Worm (Caenorhabditis elegans) whole organism, young adult: ENCODE data around the gene T21B4.15.
"Not testable (repeated sequence)": the region's sequence is repeated elsewhere in the genome, so short reads cannot be mapped to it uniquely, and the experiment has no call there.

Experiments used
- B0261.1 ChIP-seq: sonication (generic microtip); optimal IDR thresholded peaks from 2 replicates; lab custom pipeline; 2016; ENCODE audit warnings: mild to moderate bottlenecking, missing genetic modification characterization, moderate library complexity, missing compliant biosample characterization
- C06A6.2 ChIP-seq: fragments of 200-800 bp; sonication (Bioruptor generic); conservative IDR thresholded peaks from 2 replicates; pipeline ENCODE4 v1.3.6; 2022; ENCODE audit warnings: missing genetic modification characterization, missing compliant biosample characterization
- C17E4.6 ChIP-seq: fragments of 200-800 bp; sonication (Bioruptor generic); IDR thresholded peaks from 2 replicates; pipeline ENCODE4 v1.3.6; 2022; ENCODE audit warnings: missing genetic modification reagents, missing genetic modification characterization, missing compliant biosample characterization
- F37B4.10 ChIP-seq: fragments of 200-800 bp; sonication (Bioruptor generic); IDR thresholded peaks from 2 replicates; pipeline ENCODE4 v1.3.6; 2022; ENCODE audit warnings: missing genetic modification characterization, missing compliant biosample characterization
- F39B2.1 ChIP-seq: fragments of 200-800 bp; sonication (Bioruptor generic); IDR thresholded peaks from 2 replicates; pipeline ENCODE4 v1.3.6; 2022; ENCODE audit warnings: missing genetic modification reagents, missing genetic modification characterization, missing compliant biosample characterization
- F55B11.4 ChIP-seq: sonication (generic microtip); optimal IDR thresholded peaks from 2 replicates; lab custom pipeline; 2016; ENCODE audit warnings: missing compliant biosample characterization, missing genetic modification characterization, borderline replicate concordance; ENCODE audit not compliant: insufficient read depth
- K11D2.4 ChIP-seq: fragments of 200-800 bp; sonication (Bioruptor generic); IDR thresholded peaks from 2 replicates; pipeline ENCODE4 v1.3.6; 2022; ENCODE audit warnings: missing genetic modification reagents, missing genetic modification characterization, missing compliant biosample characterization
- T07F8.4 ChIP-seq: sonication (generic microtip); optimal IDR thresholded peaks from 2 replicates; lab custom pipeline; 2016; ENCODE audit warnings: mild to moderate bottlenecking, missing genetic modification characterization, moderate library complexity, missing compliant biosample characterization
- T26A5.8 ChIP-seq: sonication (generic microtip); optimal IDR thresholded peaks from 2 replicates; lab custom pipeline; 2016; ENCODE audit warnings: missing genetic modification characterization, missing compliant biosample characterization
- Y53F4B.3 ChIP-seq: fragments of 200-800 bp; sonication (Bioruptor generic); IDR thresholded peaks from 2 replicates; pipeline ENCODE4 v1.3.6; 2022; ENCODE audit warnings: missing genetic modification reagents, missing genetic modification characterization, missing compliant biosample characterization
- aptf-2 ChIP-seq: fragments of 200-800 bp; sonication (Bioruptor generic); conservative IDR thresholded peaks from 2 replicates; pipeline ENCODE4 v1.3.6; 2022; ENCODE audit warnings: missing genetic modification reagents, missing genetic modification characterization, missing compliant biosample characterization
- atf-7 ChIP-seq: sonication (generic microtip); optimal IDR thresholded peaks from 2 replicates; lab custom pipeline; 2017; ENCODE audit warnings: mild to moderate bottlenecking, missing genetic modification characterization, missing compliant biosample characterization
- athp-1 ChIP-seq: sonication (generic microtip); optimal IDR thresholded peaks from 2 replicates; lab custom pipeline; 2017; ENCODE audit warnings: mild to moderate bottlenecking, missing genetic modification characterization, missing compliant biosample characterization
- attf-3 ChIP-seq: fragments of 200-800 bp; sonication (Bioruptor generic); conservative IDR thresholded peaks from 2 replicates; pipeline ENCODE4 v1.3.6; 2022; ENCODE audit warnings: missing genetic modification reagents, missing genetic modification characterization, missing compliant biosample characterization
- attf-5 ChIP-seq: fragments of 200-800 bp; sonication (Bioruptor generic); optimal IDR thresholded peaks from 2 replicates; lab custom pipeline; 2018; ENCODE audit warnings: mild to moderate bottlenecking, missing genetic modification characterization, missing compliant biosample characterization
- ccch-3 ChIP-seq: fragments of 200-800 bp; sonication (Bioruptor generic); optimal IDR thresholded peaks from 2 replicates; lab custom pipeline; 2018; ENCODE audit warnings: mild to moderate bottlenecking, missing genetic modification characterization, missing compliant biosample characterization
- ceh-40 ChIP-seq: fragments of 200-800 bp; sonication (Bioruptor generic); IDR thresholded peaks from 2 replicates; pipeline ENCODE4 v1.3.6; 2022; ENCODE audit warnings: missing genetic modification characterization, missing compliant biosample characterization
- ceh-58 ChIP-seq: fragments of 200-800 bp; sonication (Bioruptor generic); IDR thresholded peaks from 2 replicates; pipeline ENCODE4 v1.3.6; 2022; ENCODE audit warnings: missing genetic modification characterization, missing compliant biosample characterization
- ceh-79 ChIP-seq: sonication (generic microtip); optimal IDR thresholded peaks from 2 replicates; lab custom pipeline; 2017; ENCODE audit warnings: mild to moderate bottlenecking, missing genetic modification characterization, missing compliant biosample characterization
- die-1 ChIP-seq: sonication (generic microtip); optimal IDR thresholded peaks from 2 replicates; lab custom pipeline; 2016; ENCODE audit warnings: missing genotype, mild to moderate bottlenecking, missing genetic modification characterization, missing compliant biosample characterization
- dpff-1 ChIP-seq: sonication (generic microtip); optimal IDR thresholded peaks from 2 replicates; lab custom pipeline; 2017; ENCODE audit warnings: mild to moderate bottlenecking, missing genetic modification characterization, missing compliant biosample characterization
- let-526 ChIP-seq: fragments of 200-800 bp; sonication (Bioruptor generic); IDR thresholded peaks from 2 replicates; pipeline ENCODE4 v1.3.6; 2022; ENCODE audit warnings: missing genetic modification reagents, missing genetic modification characterization, missing compliant biosample characterization
- mxl-1 ChIP-seq: sonication (generic microtip); optimal IDR thresholded peaks from 2 replicates; lab custom pipeline; 2016; ENCODE audit warnings: missing genetic modification characterization, missing compliant biosample characterization
- nfya-2 ChIP-seq: fragments of 200-800 bp; sonication (Bioruptor generic); IDR thresholded peaks from 2 replicates; pipeline ENCODE4 v1.3.6; 2022; ENCODE audit warnings: missing genetic modification reagents, missing genetic modification characterization, missing compliant biosample characterization
- rec-8 ChIP-seq, 2 experiments: sonication (generic microtip); optimal IDR thresholded peaks; 2 replicates each; lab custom pipeline; 2016; ENCODE audit warnings: mild to moderate bottlenecking in 2 of 2, missing genetic modification characterization in 2 of 2, missing genetic modification reagents in 2 of 2, missing genotype in 2 of 2, missing biosample characterization in 1 of 2, missing compliant biosample characterization in 1 of 2, moderate library complexity in 1 of 2
- rpc-1 ChIP-seq, 2 experiments: fragments of 150-350 bp in 1 of 2; sonication (generic microtip) in 1 of 2; optimal IDR thresholded peaks; 2 replicates each; lab custom pipeline; 2014 to 2018; ENCODE audit warnings: missing biosample characterization in 1 of 2, missing genetic modification characterization in 1 of 2, missing genetic modification reagents in 1 of 2, missing genotype in 1 of 2
- sea-2 ChIP-seq: fragments of 200-800 bp; sonication (Bioruptor generic); IDR thresholded peaks from 2 replicates; pipeline ENCODE4 v1.3.6; 2022; ENCODE audit warnings: missing genetic modification characterization, missing compliant biosample characterization
- sptf-2 ChIP-seq: fragments of 200-800 bp; sonication (Bioruptor generic); optimal IDR thresholded peaks from 2 replicates; lab custom pipeline; 2018; ENCODE audit warnings: mild to moderate bottlenecking, missing genetic modification characterization, missing compliant biosample characterization
- tbp1 ChIP-seq: fragments of 200-800 bp; sonication (Bioruptor generic); optimal IDR thresholded peaks from 2 replicates; lab custom pipeline; 2018; ENCODE audit warnings: mild to moderate bottlenecking, missing genetic modification characterization, missing compliant biosample characterization
- unc-130 ChIP-seq: sonication (generic microtip); optimal IDR thresholded peaks from 2 replicates; lab custom pipeline; 2016; ENCODE audit warnings: missing genetic modification reagents, missing genetic modification characterization, missing compliant biosample characterization
- zfh-2 ChIP-seq: fragments of 200-800 bp; sonication (Bioruptor generic); conservative IDR thresholded peaks from 2 replicates; pipeline ENCODE4 v1.3.6; 2022; ENCODE audit warnings: missing genetic modification reagents, missing genetic modification characterization, missing compliant biosample characterization
- zim-3 ChIP-seq: sonication (generic microtip); optimal IDR thresholded peaks from 2 replicates; lab custom pipeline; 2017; ENCODE audit warnings: mild to moderate bottlenecking, missing genetic modification characterization, moderate library complexity, missing compliant biosample characterization
- ztf-3 ChIP-seq: fragments of 200-800 bp; sonication (Bioruptor generic); optimal IDR thresholded peaks from 2 replicates; lab custom pipeline; 2018; ENCODE audit warnings: mild to moderate bottlenecking, missing genetic modification characterization, missing compliant biosample characterization

The T21B4.15 gene

DNA sequence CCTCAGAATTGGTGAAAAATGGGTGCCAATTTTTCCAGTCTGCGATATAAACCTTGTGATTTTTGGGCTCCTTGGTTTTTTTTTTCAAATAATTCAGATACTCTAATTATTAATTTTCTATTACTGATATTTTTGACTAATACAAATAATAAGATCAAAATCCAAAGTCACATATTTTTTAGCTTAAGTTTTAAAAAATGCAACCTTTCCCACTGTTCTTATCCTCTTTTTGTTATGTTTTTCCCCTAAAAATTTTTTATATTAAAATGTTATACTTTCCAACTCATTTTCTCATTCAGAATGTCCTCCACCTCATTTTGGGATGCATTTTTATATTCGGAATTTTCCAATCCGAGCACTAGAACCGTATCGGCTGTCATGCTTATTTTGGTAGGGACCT lies 41.0 kb downstream of the T21B4.15 start, which contains the start of gene srx-120:
Gene srx-120, plus strand, starts transcription at position 301 of the 400 bp plus-strand sequence.
- TF ChIP-seq die-1 (tag; lab: Kevin White, UChicago) = no peak
- TF ChIP-seq C17E4.6 (GFP tag; lab: Robert Waterston, UW) = no peak
- TF ChIP-seq aptf-2 (GFP tag; lab: Robert Waterston, UW) = no peak
- no peak for TF ChIP-seq ztf-3
- no peak for TF ChIP-seq F37B4.10 (GFP tag; lab: Robert Waterston, UW)
- TF ChIP-seq sptf-2 (GFP tag; lab: Kevin White, UChicago) = no peak
- TF ChIP-seq athp-1 (tag; lab: Kevin White, UChicago) = no peak
- no peak for TF ChIP-seq attf-3 (GFP tag; lab: Robert Waterston, UW)
- TF ChIP-seq T26A5.8 (tag; lab: Kevin White, UChicago) = no peak
- TF ChIP-seq unc-130 (GFP tag; lab: Kevin White, UChicago) = no peak
- no peak for TF ChIP-seq K11D2.4 (GFP tag; lab: Robert Waterston, UW)
- no peak for TF ChIP-seq ceh-79 (tag; lab: Kevin White, UChicago)
- no peak for TF ChIP-seq Y53F4B.3
- TF ChIP-seq mxl-1 (tag; lab: Kevin White, UChicago) = no peak
- no peak for TF ChIP-seq dpff-1
- no peak for TF ChIP-seq attf-5 (GFP tag; lab: Kevin White, UChicago)

DNA sequence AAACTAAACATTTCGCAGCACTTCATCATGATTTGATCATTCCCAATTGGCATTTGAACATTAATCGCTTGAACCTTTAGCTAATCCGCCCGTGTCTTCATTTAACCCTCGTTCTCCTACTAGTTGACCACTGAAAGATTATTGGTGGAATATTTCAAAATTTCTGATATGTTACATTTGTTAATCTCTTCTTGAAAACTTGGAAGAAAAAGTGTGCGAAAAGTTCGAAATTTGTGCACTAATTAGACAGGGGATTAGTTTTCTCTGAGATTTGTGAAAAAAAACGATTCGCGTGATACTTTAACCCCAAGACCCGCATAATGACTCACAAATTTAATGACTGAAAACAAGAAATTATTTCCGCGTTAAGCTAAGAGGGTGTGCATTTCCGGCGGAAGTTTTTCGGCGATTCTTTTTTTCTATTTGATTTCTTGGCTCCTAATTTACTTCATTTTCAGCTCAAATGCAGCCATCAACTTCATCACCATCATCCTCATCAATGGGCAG lies 45.3 kb downstream of the T21B4.15 start, which contains the start of gene nimk-1:
Gene nimk-1, plus strand, starts transcription at position 457 of the 507 bp plus-strand sequence.
- no peak for TF ChIP-seq ceh-79 (tag; lab: Kevin White, UChicago)
- no peak for TF ChIP-seq F39B2.1
- TF ChIP-seq ccch-3 (GFP tag; lab: Kevin White, UChicago) = no peak
- TF ChIP-seq atf-7 (tag; lab: Kevin White, UChicago) = no peak
- TF ChIP-seq ceh-58 (GFP tag; lab: Robert Waterston, UW) = no peak
- TF ChIP-seq zfh-2 (GFP tag; lab: Robert Waterston, UW) = no peak
- no peak for TF ChIP-seq B0261.1 (tag; lab: Kevin White, UChicago)
- TF ChIP-seq nfya-2 = no peak
- no peak for TF ChIP-seq C06A6.2 (GFP tag; lab: Robert Waterston, UW)
- TF ChIP-seq F55B11.4 = no peak
- no peak for TF ChIP-seq zim-3 (tag; lab: Kevin White, UChicago)
- no peak for TF ChIP-seq sea-2 (GFP tag; lab: Robert Waterston, UW)
- TF ChIP-seq, all 124 proteins: peak for 0

DNA sequence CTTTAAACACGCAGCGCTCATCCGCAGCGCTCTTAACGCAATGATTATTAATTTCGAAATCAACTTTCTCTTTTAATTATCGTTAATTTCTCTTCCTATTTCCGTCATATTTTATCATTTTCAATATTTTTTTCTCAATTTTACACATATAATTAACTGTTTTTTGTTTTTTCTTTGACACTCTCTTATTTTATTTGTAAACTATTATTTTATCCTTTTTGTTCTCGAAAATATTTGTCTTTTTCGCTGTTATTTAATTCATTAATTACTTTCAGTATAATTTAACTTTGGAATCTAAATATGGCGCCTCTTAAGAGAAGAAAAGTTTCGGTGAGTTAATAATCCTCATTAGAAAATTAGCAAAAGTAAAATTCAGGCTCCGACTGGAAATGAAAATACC lies 46.2 kb downstream of the T21B4.15 start, which contains the start of gene F49C5.3:
Gene F49C5.3, plus strand, starts transcription at position 301 of the 400 bp plus-strand sequence.
- TF ChIP-seq ceh-40; T07F8.4 (tag; lab: Kevin White, UChicago); rec-8 (tag; optimal IDR thresholded peaks at IDR 0.05; lab: Kevin White, UChicago): not testable (repeated sequence)

DNA sequence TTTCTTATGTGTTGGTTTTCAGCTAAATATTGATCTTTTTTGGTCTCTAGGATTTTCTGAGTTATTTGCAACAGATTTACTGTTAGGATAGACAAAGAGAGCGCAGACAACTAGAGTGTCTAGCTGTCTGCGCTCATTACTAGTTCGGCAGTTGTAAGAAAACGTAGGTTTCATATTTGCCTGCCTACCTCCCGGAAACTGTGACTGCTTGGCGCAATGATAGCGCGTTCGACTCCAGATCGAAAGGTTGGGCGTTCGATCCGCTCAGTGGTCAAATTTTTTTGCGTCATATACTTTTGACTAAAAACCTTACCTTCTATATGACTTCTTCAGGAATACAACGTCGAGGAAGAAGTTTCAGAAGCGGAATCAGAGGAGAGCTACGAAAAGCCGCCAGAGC lies 49.4 kb downstream of the T21B4.15 start:
- TF ChIP-seq rpc-1 (optimal IDR thresholded peaks at IDR 0.05; lab: Kevin White, UChicago) = peak; percentile 46
- TF ChIP-seq rpc-1 (tag; optimal IDR thresholded peaks at IDR 0.05; lab: Kevin White, UChicago) = peak; percentile 69
- peak; percentile 80 for TF ChIP-seq tbp1 (GFP tag; lab: Kevin White, UChicago)
- no peak for TF ChIP-seq Y53F4B.3
- no peak for TF ChIP-seq let-526 (GFP tag; lab: Robert Waterston, UW)
- peak; percentile 57 for TF ChIP-seq B0261.1 (tag; lab: Kevin White, UChicago)
